Worm (Caenorhabditis elegans): ENCODE data around the gene srbc-22.

srbc-22 gene

DNA sequence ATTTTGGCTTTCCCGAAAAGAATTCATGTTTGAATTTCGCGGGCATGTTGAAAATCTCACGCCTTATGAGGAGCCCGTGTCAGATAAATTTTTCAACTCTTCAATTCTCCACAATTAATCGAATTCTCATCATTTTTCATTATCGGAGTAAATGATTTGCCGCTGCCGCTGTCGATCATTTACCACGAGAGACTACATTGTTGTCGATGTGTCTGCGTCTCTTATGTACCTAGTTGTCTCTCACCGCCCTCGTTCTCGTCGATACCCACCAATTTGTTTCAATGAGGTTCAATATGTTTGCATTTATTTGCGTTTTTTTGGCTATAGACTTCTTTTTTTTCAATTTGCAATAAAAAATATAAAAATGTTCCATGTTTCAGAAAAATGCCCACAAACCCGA is 35.2 kb downstream of the srbc-22 start, which contains the start of gene nhr-13 (continued):
- TF ChIP-seq ceh-32 (tag; optimal IDR thresholded peaks at IDR 0.05; ENCODE audit: poor library complexity) (no peak), hlh-11 (tag; optimal IDR thresholded peaks at IDR 0.05) (peak; percentile 35), nhr-237 (tag; optimal IDR thresholded peaks at IDR 0.05) (no peak), daf-19 (GFP tag; conservative IDR thresholded peaks at IDR 0.05) (no peak), ama-1 (optimal IDR thresholded peaks at IDR 0.05) (no peak), tag-97 (GFP tag; IDR thresholded peaks at IDR 0.05) (no peak), ceh-82 (tag; optimal IDR thresholded peaks at IDR 0.05) (no peak), lin-1 (GFP tag; IDR thresholded peaks at IDR 0.05) (no peak), ctbp-1 (GFP tag; IDR thresholded peaks at IDR 0.05) (no peak), aly-2 (tag; optimal IDR thresholded peaks at IDR 0.05) (no peak), sdz-12 (GFP tag; optimal IDR thresholded peaks at IDR 0.05) (no peak), lin-13 (GFP tag; optimal IDR thresholded peaks at IDR 0.05) (no peak), nhr-48 (tag; optimal IDR thresholded peaks at IDR 0.05) (no peak), D1046.2 (GFP tag; IDR thresholded peaks at IDR 0.05) (no peak), nhr-25 (tag; optimal IDR thresholded peaks at IDR 0.05; ENCODE audit: borderline replicate concordance, insufficient read depth) (no peak), egl-43 (GFP tag; IDR thresholded peaks at IDR 0.05) (no peak), ceh-62 (tag; optimal IDR thresholded peaks at IDR 0.05) (no peak), nhr-10 (tag; optimal IDR thresholded peaks at IDR 0.05) (no peak), skn-1 (tag; optimal IDR thresholded peaks at IDR 0.05) (no peak), nhr-11 (tag; optimal IDR thresholded peaks at IDR 0.05) (no peak), nhr-41 (GFP tag; IDR thresholded peaks at IDR 0.05) (no peak), Y105C5A.15 (GFP tag; IDR thresholded peaks at IDR 0.05) (no peak), hlh-30 (tag; optimal IDR thresholded peaks at IDR 0.05; ENCODE audit: insufficient read depth) (peak; percentile 53), spr-3 (GFP tag; optimal IDR thresholded peaks at IDR 0.05) (no peak), cey-2 (tag; optimal IDR thresholded peaks at IDR 0.05; ENCODE audit: borderline replicate concordance, insufficient read depth) (no peak), dve-1 (tag; optimal IDR thresholded peaks at IDR 0.05; ENCODE audit: insufficient read depth) (peak; percentile 11), ces-1 (GFP tag; optimal IDR thresholded peaks at IDR 0.05) (no peak), nhr-42 (GFP tag; IDR thresholded peaks at IDR 0.05) (no peak), php-3 (GFP tag; IDR thresholded peaks at IDR 0.05) (no peak), nhr-6 (tag; optimal IDR thresholded peaks at IDR 0.05) (no peak), vab-7 (GFP tag; IDR thresholded peaks at IDR 0.05) (no peak), T26A8.4 (GFP tag; IDR thresholded peaks at IDR 0.05) (no peak), F49E8.2 (tag; optimal IDR thresholded peaks at IDR 0.05; ENCODE audit: borderline replicate concordance) (no peak), daf-12 (tag; optimal IDR thresholded peaks at IDR 0.05) (no peak), T20F7.1 (GFP tag; optimal IDR thresholded peaks at IDR 0.05) (no peak), pqm-1 (tag; optimal IDR thresholded peaks at IDR 0.05) (no peak)

DNA sequence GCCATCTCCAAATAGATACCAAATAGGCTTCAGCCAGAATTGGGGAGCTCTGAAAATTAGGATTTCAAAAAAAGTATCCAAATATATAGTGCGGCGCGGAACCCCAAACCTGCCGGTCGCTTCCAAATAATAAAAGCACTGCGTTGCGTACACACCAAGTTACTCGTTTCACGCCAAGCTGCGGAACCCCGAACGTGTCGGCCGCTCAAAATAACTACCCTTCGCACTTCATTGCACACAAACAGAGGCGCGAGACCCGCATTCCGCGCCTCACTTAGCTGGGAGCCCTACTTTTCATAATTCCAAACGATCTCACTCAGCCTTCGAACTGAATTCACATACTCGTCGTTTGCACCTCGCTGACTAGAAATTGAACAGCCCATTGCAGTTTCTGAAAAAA is 42.7 kb downstream of the srbc-22 start:
- TF ChIP-seq F49E8.2 (tag; optimal IDR thresholded peaks at IDR 0.05; ENCODE audit: borderline replicate concordance) (no peak), nhr-77 (tag; optimal IDR thresholded peaks at IDR 0.05) (no peak), aly-2 (tag; optimal IDR thresholded peaks at IDR 0.05) (no peak), hlh-30 (tag; optimal IDR thresholded peaks at IDR 0.05; ENCODE audit: insufficient read depth) (no peak), ztf-7 (tag; optimal IDR thresholded peaks at IDR 0.05) (no peak), ceh-28 (tag; optimal IDR thresholded peaks at IDR 0.05) (no peak), hlh-11 (tag; optimal IDR thresholded peaks at IDR 0.05) (no peak), hmg-1.1 (GFP tag; IDR thresholded peaks at IDR 0.05) (no peak), skn-1 (tag; optimal IDR thresholded peaks at IDR 0.05) (no peak), egl-43 (GFP tag; IDR thresholded peaks at IDR 0.05) (no peak), nhr-28 (tag; optimal IDR thresholded peaks at IDR 0.05) (no peak), lsy-2 (tag; optimal IDR thresholded peaks at IDR 0.05) (no peak), F10B5.3 (tag; optimal IDR thresholded peaks at IDR 0.05) (no peak), pha-4 (GFP tag; IDR thresholded peaks at IDR 0.05) (no peak), pha-4 (tag; optimal IDR thresholded peaks at IDR 0.05) (no peak), zag-1 (tag; optimal IDR thresholded peaks at IDR 0.05) (no peak), pqm-1 (tag; optimal IDR thresholded peaks at IDR 0.05) (no peak), ZK337.2 (GFP tag; IDR thresholded peaks at IDR 0.05) (no peak), daf-8 (GFP tag; IDR thresholded peaks at IDR 0.05) (no peak), zip-11 (GFP tag; IDR thresholded peaks at IDR 0.05) (no peak), tra-1 (GFP tag; IDR thresholded peaks at IDR 0.05) (no peak)

All from whole organism, L4 larva.